Fruit fly (Drosophila melanogaster) Kc167 (cell line): ENCODE results near the gene RpL24-like.

Experiments
- Sin3A ChIP-seq: fragments of >200 bp; optimal IDR thresholded peaks from 2 replicates; lab custom pipeline; 2018; ENCODE audit warnings: missing external identifiers
- h ChIP-seq: fragments of >200 bp; optimal IDR thresholded peaks from 3 replicates; lab custom pipeline; 2018; ENCODE audit warnings: missing external identifiers
- psq ChIP-seq: fragments of >200 bp; optimal IDR thresholded peaks from 2 replicates; lab custom pipeline; 2017; ENCODE audit warnings: missing external identifiers
- ttk ChIP-seq: sonication (Bioruptor generic); optimal IDR thresholded peaks from 2 replicates; lab custom pipeline; 2017; ENCODE audit warnings: missing external identifiers

DNA sequence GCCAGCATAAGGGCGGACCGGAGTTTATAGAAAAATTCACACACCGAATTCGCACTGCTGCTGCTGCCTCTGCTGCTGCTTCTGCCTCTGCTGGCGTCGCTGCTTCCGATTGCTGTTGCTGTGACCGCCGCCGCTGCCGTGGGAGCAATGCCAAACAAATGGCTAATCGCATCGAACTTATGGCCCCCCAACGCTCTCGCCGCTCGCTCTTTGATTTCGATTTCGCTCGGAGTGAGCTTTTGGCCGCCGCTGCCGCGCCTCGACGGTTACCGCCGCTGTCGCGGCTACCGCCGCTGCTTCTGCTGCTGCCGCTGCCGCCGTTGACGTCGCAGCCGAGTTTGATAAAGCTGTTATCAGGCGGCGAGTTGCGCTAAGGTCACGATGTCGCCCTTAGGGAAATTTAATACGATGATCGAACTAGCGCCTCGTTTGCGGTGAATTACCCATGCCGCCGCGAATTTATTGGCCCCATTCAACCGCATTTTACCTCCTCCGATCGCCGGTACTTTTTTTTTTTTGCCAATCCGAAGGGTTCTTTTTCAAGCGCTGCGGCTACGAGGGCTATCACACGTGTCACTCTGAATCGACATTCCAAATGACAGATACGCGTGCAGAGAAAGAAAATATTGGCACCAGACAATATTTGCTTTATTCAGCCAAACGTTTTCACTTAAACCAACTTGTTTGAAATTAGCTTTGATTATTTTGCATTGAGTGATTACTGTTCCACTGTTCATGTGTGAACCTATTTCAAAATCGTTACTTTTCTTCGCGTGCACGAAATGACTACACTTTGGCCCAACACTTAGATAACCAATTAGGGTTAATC lies 26.9 kb upstream of the RpL24-like start:
- TF ChIP-seq psq (lab: Kevin White, UChicago): no peak
- TF ChIP-seq Sin3A (lab: Kevin White, UChicago): no peak
- no peak for TF ChIP-seq ttk
- no peak for TF ChIP-seq h (lab: Kevin White, UChicago)
